Worm (Caenorhabditis elegans): ENCODE measurements around the gene R13A5.7.

R13A5.7 gene

ce11 chrIII:7520672-7521071 lies 49.3 kb downstream of the R13A5.7 start, which contains the start of the genes cux-7 and C07H6.2 (continued):
- TF ChIP-seq hlh-26 (GFP tag; conservative IDR thresholded peaks at IDR 0.05): no peak
- peak; percentile 41 for TF ChIP-seq T07F8.4 (tag; optimal IDR thresholded peaks at IDR 0.05)
- no peak for TF ChIP-seq lsy-27 (tag; optimal IDR thresholded peaks at IDR 0.05; ENCODE audit: borderline replicate concordance, insufficient read depth)
- TF ChIP-seq hsf-1 (GFP tag; IDR thresholded peaks at IDR 0.05): peak; percentile 45; the same call in 1 of the 2 replicates
- TF ChIP-seq zfh-2 (GFP tag; conservative IDR thresholded peaks at IDR 0.05): no peak
- no peak for TF ChIP-seq sptf-2 (GFP tag; optimal IDR thresholded peaks at IDR 0.05)
- no peak for TF ChIP-seq aptf-3 (GFP tag; IDR thresholded peaks at IDR 0.05)
- peak; percentile 78; the same call in 1 of the 2 replicates for TF ChIP-seq C06A6.2 (GFP tag; conservative IDR thresholded peaks at IDR 0.05)
- peak; percentile 87 to 96 for TF ChIP-seq rec-8 (tag; optimal IDR thresholded peaks at IDR 0.05)
- peak; percentile 79 for TF ChIP-seq ztf-6 (GFP tag; IDR thresholded peaks at IDR 0.05)
- TF ChIP-seq Y67H2A.10 (GFP tag; conservative IDR thresholded peaks at IDR 0.05): peak; percentile 63; the same call in 1 of the 2 replicates
- peak; percentile 71; the same call in 1 of the 2 replicates for TF ChIP-seq ztf-28 (GFP tag; IDR thresholded peaks at IDR 0.05)
- TF ChIP-seq ztf-18 (tag; optimal IDR thresholded peaks at IDR 0.05): peak; percentile 71
- TF ChIP-seq F57C9.4 (tag; optimal IDR thresholded peaks at IDR 0.05): peak; percentile 97
- TF ChIP-seq zim-3 (tag; optimal IDR thresholded peaks at IDR 0.05): peak; percentile 96
- peak; percentile 91 for TF ChIP-seq madf-10 (tag; optimal IDR thresholded peaks at IDR 0.05)
- peak; percentile 75; the same call in 1 of the 2 replicates for TF ChIP-seq ceh-91 (GFP tag; IDR thresholded peaks at IDR 0.05)
- TF ChIP-seq lsl-1 (GFP tag; optimal IDR thresholded peaks at IDR 0.05): peak; percentile 65
- no peak for TF ChIP-seq ztf-3 (GFP tag; optimal IDR thresholded peaks at IDR 0.05)
- no peak for TF ChIP-seq rpc-1 (optimal IDR thresholded peaks at IDR 0.05)
- no peak for TF ChIP-seq rpc-1 (tag; optimal IDR thresholded peaks at IDR 0.05)
- TF ChIP-seq athp-1 (tag; optimal IDR thresholded peaks at IDR 0.05): peak; percentile 80
- TF ChIP-seq attf-5 (GFP tag; optimal IDR thresholded peaks at IDR 0.05): peak; percentile 73
- no peak for TF ChIP-seq nfya-1 (tag; optimal IDR thresholded peaks at IDR 0.05; ENCODE audit: borderline replicate concordance, insufficient read depth)
- TF ChIP-seq egl-44 (GFP tag; IDR thresholded peaks at IDR 0.05): no peak
- no peak for TF ChIP-seq tbx-9 (tag; optimal IDR thresholded peaks at IDR 0.05; ENCODE audit: borderline replicate concordance)
- peak; percentile 83 for TF ChIP-seq tlf-1 (GFP tag; optimal IDR thresholded peaks at IDR 0.05)
- TF ChIP-seq dpl-1 (GFP tag; optimal IDR thresholded peaks at IDR 0.05): peak; percentile 62
- TF ChIP-seq F33H1.4 (GFP tag; IDR thresholded peaks at IDR 0.05): peak; percentile 72
- 0 out of 2 replicates have a peak, but pooled peaks have one; percentile 22 for TF ChIP-seq ztf-25 (GFP tag; IDR thresholded peaks at IDR 0.05)
- TF ChIP-seq gei-17 (GFP tag; optimal IDR thresholded peaks at IDR 0.05): no peak
- TF ChIP-seq F39B2.1 (GFP tag; IDR thresholded peaks at IDR 0.05): peak; percentile 35; the same call in 1 of the 2 replicates
- TF ChIP-seq egrh-3 (GFP tag; IDR thresholded peaks at IDR 0.05): peak; percentile 45; the same call in 1 of the 2 replicates
- no peak for TF ChIP-seq dpff-1 (tag; optimal IDR thresholded peaks at IDR 0.05)
- TF ChIP-seq F55B11.4 (tag; optimal IDR thresholded peaks at IDR 0.05; ENCODE audit: borderline replicate concordance, insufficient read depth): no peak

DNA sequence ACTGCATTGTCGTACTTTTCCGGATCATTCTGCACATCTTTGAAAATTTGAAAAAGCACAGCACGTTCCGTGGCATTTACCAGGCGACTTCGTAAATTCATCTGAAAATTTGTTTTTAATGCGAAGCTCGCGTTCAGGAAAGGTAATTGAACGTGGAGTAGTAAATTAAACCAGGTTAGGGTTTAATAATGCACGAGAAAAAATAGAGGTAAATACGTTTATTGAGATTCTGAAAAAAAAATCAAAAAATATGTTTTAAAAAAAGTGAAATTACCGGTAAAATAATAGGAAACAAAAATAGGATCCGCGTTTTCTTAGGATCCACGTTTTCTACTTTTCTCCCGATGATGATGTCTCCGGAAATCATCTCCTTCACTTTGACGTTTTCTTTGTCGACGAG lies 51.5 kb downstream of the R13A5.7 start, which contains the start of gene clk-2:
TSS of gene clk-2 (minus strand) at position 101 of the 400 bp plus-strand sequence.
- TF ChIP-seq hlh-12 (tag; optimal IDR thresholded peaks at IDR 0.05): no peak
- no peak for TF ChIP-seq F22D6.2 (tag; optimal IDR thresholded peaks at IDR 0.05)
- TF ChIP-seq ceh-100 (GFP tag; IDR thresholded peaks at IDR 0.05): no peak
- no peak for TF ChIP-seq madf-6 (GFP tag; IDR thresholded peaks at IDR 0.05)
- no peak for TF ChIP-seq unc-62 (GFP tag; optimal IDR thresholded peaks at IDR 0.05)
- TF ChIP-seq ztf-22 (GFP tag; optimal IDR thresholded peaks at IDR 0.05): no peak
